Fruit fly (Drosophila melanogaster): Measurements from ENCODE around the gene CG11601.

Gene CG11601

dm6 chr2L:291657-292056, 8.6 kb upstream of the CG11601 start, which contains the start of gene CG3625:
CG3625 (minus strand) TSS chr2L:291795.
- TF ChIP-seq Sin3A (optimal IDR thresholded peaks at IDR 0.05) (no peak), ttk (optimal IDR thresholded peaks at IDR 0.05) (no peak), psq (optimal IDR thresholded peaks at IDR 0.05) (no peak), Myc (optimal IDR thresholded peaks at IDR 0.05) (no peak), insv (optimal IDR thresholded peaks at IDR 0.05) (no peak), h (optimal IDR thresholded peaks at IDR 0.05) (no peak)

dm6 chr2L:290949-291348, 7.9 kb upstream of the CG11601 start:
- TF ChIP-seq ttk (optimal IDR thresholded peaks at IDR 0.05), result no peak
- TF ChIP-seq psq (optimal IDR thresholded peaks at IDR 0.05), result no peak
- TF ChIP-seq insv (optimal IDR thresholded peaks at IDR 0.05), result no peak
- no peak for TF ChIP-seq Myc (optimal IDR thresholded peaks at IDR 0.05)
- no peak for TF ChIP-seq Sin3A (optimal IDR thresholded peaks at IDR 0.05)
- no peak for TF ChIP-seq h (optimal IDR thresholded peaks at IDR 0.05)

DNA sequence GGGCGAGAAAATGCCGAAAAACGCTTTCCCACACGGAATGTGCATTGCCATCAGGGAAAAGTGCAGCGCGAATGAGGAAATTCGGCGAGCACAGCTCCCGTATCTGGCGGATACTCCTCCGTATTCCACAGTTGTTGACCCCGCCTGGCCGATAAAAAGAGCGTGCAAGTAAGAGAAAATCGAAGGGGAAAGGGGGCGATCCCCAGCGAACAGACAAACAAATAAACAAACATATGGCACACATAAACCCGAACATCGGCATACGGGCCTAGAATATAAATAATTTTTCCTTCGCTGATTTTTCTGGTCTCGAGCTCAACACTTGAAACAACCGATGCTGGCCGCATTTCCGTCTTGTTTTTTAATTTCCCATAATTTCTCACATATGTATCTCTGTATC, 7.3 kb upstream of the CG11601 start:
- TF ChIP-seq Sin3A (optimal IDR thresholded peaks at IDR 0.05) (no peak), insv (optimal IDR thresholded peaks at IDR 0.05) (no peak), Myc (optimal IDR thresholded peaks at IDR 0.05) (no peak)

DNA sequence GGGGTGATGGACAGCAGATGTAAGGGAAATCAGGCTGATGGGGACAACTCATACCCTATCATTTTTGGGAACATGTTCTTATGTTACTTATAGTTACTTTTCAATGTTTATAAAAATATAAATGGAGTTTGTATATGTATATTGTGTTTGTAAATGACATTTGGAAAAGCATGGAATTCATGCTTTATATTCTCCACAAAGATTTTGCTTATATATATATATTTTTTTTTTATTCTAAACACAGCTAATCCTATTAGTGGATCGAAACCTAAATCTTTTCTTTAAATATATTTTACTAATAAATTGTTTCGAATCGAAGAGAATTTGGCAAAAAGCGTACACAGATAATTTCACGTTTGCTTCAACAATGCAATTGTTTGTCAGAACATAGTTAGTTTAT, 6.0 kb upstream of the CG11601 start, which contains the start of gene Amnionless:
Gene Amnionless, minus strand, starts transcription at position 101 of the 400 bp plus-strand sequence.
- TF ChIP-seq h (optimal IDR thresholded peaks at IDR 0.05) (no peak), ttk (optimal IDR thresholded peaks at IDR 0.05) (no peak), psq (optimal IDR thresholded peaks at IDR 0.05) (no peak), Sin3A (optimal IDR thresholded peaks at IDR 0.05) (no peak), Myc (optimal IDR thresholded peaks at IDR 0.05) (no peak), insv (optimal IDR thresholded peaks at IDR 0.05) (no peak)

DNA sequence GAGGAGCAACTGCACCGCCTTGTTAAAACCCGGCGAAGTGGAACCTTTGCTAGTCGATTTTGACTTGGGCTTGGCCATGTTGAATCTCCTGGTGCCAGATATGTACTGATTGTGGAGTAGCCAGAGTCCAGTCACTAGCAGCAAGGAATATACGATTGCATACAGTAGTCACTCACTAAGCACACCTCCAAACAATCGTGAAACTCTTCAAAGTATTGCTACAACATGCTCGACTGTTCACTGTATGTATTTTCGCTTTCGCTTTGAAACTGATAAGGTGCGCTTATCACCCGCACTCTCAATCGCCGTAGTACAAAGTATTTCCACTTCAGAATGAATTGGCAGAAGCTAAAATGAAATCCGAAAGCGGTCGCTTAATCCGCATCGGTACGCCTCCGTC, 3.4 kb upstream of the CG11601 start:
- no peak for TF ChIP-seq Myc (optimal IDR thresholded peaks at IDR 0.05)
- no peak for TF ChIP-seq ttk (optimal IDR thresholded peaks at IDR 0.05)
- TF ChIP-seq psq (optimal IDR thresholded peaks at IDR 0.05), result no peak
- TF ChIP-seq insv (optimal IDR thresholded peaks at IDR 0.05), result no peak
- TF ChIP-seq h (optimal IDR thresholded peaks at IDR 0.05), result no peak
- no peak for TF ChIP-seq Sin3A (optimal IDR thresholded peaks at IDR 0.05)

DNA sequence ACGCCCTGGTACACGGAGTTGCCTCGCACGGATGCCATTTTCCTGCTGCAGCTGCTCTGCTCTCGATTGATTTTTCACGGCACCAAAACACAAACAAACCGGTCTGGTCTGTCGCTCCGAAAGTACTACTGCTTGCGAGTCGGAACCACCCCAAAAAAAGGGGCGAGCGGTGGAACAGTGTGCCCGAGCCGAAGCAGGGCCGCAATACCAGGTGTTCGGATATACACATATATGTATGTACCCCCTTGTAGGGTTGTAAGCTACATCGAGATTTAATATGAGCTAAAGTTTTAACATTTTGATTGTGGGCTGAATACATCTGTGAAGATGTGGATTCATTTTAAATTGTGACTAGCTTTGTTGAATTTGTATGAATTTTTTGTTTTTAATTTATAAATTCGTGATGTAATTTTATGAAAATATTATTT, 2.5 kb upstream of the CG11601 start:
- TF ChIP-seq Sin3A (optimal IDR thresholded peaks at IDR 0.05), result no peak
- no peak for TF ChIP-seq psq (optimal IDR thresholded peaks at IDR 0.05)
- TF ChIP-seq h (optimal IDR thresholded peaks at IDR 0.05), result no peak
- TF ChIP-seq ttk (optimal IDR thresholded peaks at IDR 0.05), result no peak

DNA sequence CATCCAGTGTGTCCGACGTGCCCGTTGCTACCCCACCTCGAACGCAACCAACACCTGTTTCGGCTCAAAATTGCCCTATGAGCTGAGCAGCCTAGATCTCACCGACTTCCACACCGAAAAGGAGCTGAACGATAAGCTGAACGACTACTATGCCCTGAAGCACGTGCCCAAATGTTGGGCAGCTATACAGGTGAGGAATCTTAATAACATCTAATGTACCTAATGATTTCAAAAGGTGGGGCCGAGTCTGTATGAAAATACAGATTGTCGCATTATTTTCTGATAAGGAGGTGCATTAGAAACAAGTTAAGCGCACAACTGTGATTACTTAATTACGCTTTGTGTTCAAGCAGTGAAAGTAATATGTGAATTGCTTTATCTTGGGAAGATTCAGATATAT, 4.9 kb downstream of the CG11601 start, which contains the start of gene CG17078:
Gene CG17078, minus strand, starts transcription at position 101 of the 400 bp plus-strand sequence.
- TF ChIP-seq h (optimal IDR thresholded peaks at IDR 0.05), result no peak
- no peak for TF ChIP-seq insv (optimal IDR thresholded peaks at IDR 0.05)
- no peak for TF ChIP-seq ttk (optimal IDR thresholded peaks at IDR 0.05)
- no peak for TF ChIP-seq Sin3A (optimal IDR thresholded peaks at IDR 0.05)
- no peak for TF ChIP-seq psq (optimal IDR thresholded peaks at IDR 0.05)
- no peak for TF ChIP-seq Myc (optimal IDR thresholded peaks at IDR 0.05)

DNA sequence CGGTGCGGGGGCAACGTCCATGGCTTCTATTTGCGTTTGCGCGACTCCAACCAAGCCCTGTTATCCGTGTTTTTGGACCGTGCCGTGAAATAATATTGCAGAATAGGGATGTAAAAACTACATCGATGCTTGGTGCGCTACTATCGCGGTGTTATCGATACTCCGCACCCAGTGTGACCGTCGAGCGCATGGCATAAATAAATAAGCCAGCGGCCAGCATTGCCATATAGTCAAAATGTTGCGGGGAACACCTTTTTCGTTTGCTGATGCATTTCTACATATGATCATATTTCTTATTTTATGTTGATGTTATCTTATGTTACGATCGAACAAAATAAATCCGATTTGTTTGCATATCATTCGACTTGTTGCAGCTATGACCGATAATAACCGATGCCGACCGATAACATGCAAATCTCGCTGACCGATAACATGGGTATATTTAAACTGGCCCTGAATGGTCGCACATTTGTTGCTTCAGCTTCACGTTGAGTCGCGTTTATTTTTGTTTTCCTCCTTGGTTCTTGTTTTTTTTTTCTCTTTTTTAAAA, 5.9 kb downstream of the CG11601 start, which contains the start of gene smo:
Gene smo, plus strand, starts transcription at position 461 of the 550 bp plus-strand sequence.
- TF ChIP-seq Sin3A (optimal IDR thresholded peaks at IDR 0.05) (no peak), Myc (optimal IDR thresholded peaks at IDR 0.05) (no peak), h (optimal IDR thresholded peaks at IDR 0.05) (no peak), ttk (optimal IDR thresholded peaks at IDR 0.05) (no peak), insv (optimal IDR thresholded peaks at IDR 0.05) (no peak), psq (optimal IDR thresholded peaks at IDR 0.05) (no peak)

DNA sequence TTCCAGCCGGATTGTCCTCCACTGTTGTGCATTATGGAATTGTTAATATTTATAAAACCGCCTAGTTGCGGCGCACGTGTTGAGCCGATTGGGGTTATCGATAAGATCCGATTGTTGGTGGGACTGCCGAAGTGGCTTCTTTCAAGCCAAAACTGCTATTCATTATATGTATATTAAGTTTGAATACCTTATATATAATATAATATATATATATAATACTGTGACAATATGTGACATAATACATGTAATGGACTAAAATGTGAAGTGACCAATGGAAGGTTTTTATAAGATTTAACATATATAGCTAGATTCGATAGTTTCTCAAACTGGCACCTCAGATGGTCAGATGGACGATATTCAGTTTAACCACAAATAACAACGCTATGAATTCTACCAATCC, 9.5 kb downstream of the CG11601 start, which contains the start of the genes mbm and CG11555:
Gene mbm, minus strand, starts transcription at position 113 of the 400 bp plus-strand sequence.
Gene CG11555, plus strand, starts transcription at position 234 of the 400 bp plus-strand sequence.
- no peak for TF ChIP-seq insv (optimal IDR thresholded peaks at IDR 0.05)
- no peak for TF ChIP-seq psq (optimal IDR thresholded peaks at IDR 0.05)
- no peak for TF ChIP-seq Myc (optimal IDR thresholded peaks at IDR 0.05)
- TF ChIP-seq ttk (optimal IDR thresholded peaks at IDR 0.05), result no peak
- no peak for TF ChIP-seq Sin3A (optimal IDR thresholded peaks at IDR 0.05)
- no peak for TF ChIP-seq h (optimal IDR thresholded peaks at IDR 0.05)

dm6 chr2L:271553-271952, 11.5 kb downstream of the CG11601 start, which contains the start of gene Dus1:
Dus1 (minus strand) TSS chr2L:271744.
- TF ChIP-seq ttk (optimal IDR thresholded peaks at IDR 0.05), result no peak
- TF ChIP-seq h (optimal IDR thresholded peaks at IDR 0.05), result no peak
- TF ChIP-seq insv (optimal IDR thresholded peaks at IDR 0.05), result no peak
- no peak for TF ChIP-seq psq (optimal IDR thresholded peaks at IDR 0.05)
- no peak for TF ChIP-seq Sin3A (optimal IDR thresholded peaks at IDR 0.05)
- no peak for TF ChIP-seq Myc (optimal IDR thresholded peaks at IDR 0.05)

DNA sequence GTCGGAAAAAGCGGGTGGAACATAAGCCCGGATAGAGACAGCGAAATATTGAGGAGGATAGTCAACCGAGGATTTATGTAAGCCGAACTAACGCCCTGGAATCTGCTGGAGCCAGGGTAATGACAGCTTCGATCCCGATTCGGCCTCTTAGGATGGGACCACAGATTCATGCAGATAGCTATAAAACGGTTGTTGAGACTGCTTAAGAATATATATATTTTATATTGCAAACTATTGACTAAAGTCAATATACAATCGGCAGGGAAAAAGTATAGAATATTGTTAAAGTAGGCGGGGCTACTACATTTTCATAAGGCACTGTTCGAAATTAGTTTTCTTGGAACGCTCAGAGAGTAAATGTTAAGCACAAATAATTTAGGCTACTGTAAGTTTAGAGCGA, 14.3 kb downstream of the CG11601 start, which contains the start of gene CG3345:
Gene CG3345, plus strand, starts transcription at position 301 of the 400 bp plus-strand sequence.
- TF ChIP-seq h (optimal IDR thresholded peaks at IDR 0.05) (no peak), psq (optimal IDR thresholded peaks at IDR 0.05) (no peak), Sin3A (optimal IDR thresholded peaks at IDR 0.05) (no peak), insv (optimal IDR thresholded peaks at IDR 0.05) (no peak), Myc (optimal IDR thresholded peaks at IDR 0.05) (no peak), ttk (optimal IDR thresholded peaks at IDR 0.05) (no peak)

DNA sequence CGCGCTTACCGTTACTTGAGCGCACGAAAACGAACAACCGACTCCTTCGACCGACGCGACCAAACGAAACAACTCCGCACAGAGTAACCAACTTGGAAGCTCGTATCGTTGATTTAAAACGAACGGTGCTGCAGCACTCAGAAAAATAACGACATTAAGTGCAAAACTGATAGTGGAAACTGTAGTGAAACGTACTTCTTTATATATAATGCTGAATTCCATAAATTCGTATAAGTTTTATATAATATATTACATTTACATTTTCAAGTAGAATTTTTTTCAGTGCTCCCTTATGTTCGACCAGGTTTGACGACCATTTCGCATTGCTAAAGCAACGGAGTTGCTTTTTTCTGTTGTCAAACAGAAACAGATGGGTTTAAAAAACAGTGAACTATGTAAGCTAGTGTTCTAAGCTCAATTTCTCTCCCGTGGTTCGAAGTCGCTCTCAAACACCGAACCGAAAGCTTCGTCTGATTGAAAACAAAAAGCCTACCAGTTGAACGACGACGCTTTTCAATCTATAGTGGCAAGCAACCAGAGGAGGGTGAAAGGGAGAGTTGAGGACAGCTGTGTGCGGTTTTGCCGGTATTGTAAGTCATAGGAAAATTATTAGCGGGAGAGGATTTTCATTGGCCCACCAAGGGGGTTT, 15.5 kb downstream of the CG11601 start, which contains the start of gene CG17075:
Gene CG17075, minus strand, starts transcription at position 65 of the 649 bp plus-strand sequence.
- TF ChIP-seq Sin3A (optimal IDR thresholded peaks at IDR 0.05) (no peak), Myc (optimal IDR thresholded peaks at IDR 0.05) (no peak), ttk (optimal IDR thresholded peaks at IDR 0.05) (no peak), insv (optimal IDR thresholded peaks at IDR 0.05) (no peak), psq (optimal IDR thresholded peaks at IDR 0.05) (no peak), h (optimal IDR thresholded peaks at IDR 0.05) (no peak)

Data from Kc167 (cell line).